Fruit fly (Drosophila melanogaster) whole organism, embryonic: ENCODE measurements around the gene scpr-A.

Source experiments
- CG17361 ChIP-seq: fragments of 200-800 bp; sonication (Bioruptor generic); IDR thresholded peaks from 3 replicates; pipeline ENCODE4 v1.3.6; 2022; ENCODE audit warnings: missing biosample characterization, missing genetic modification characterization
- CG18619 ChIP-seq: fragments of 200-800 bp; sonication (Bioruptor generic); optimal IDR thresholded peaks from 3 replicates; lab custom pipeline; 2017; ENCODE audit warnings: missing biosample characterization, mild to moderate bottlenecking, missing genetic modification characterization
- CG34376 ChIP-seq: fragments of 200-800 bp; sonication (Bioruptor generic); optimal IDR thresholded peaks from 2 replicates; lab custom pipeline; 2018; ENCODE audit warnings: missing biosample characterization, mild to moderate bottlenecking, missing genetic modification characterization
- CG3838 ChIP-seq: fragments of 200-800 bp; sonication (Bioruptor generic); optimal IDR thresholded peaks from 3 replicates; lab custom pipeline; 2016; ENCODE audit warnings: missing biosample characterization, missing genetic modification characterization
- NK7.1 ChIP-seq: fragments of 200-800 bp; sonication (Bioruptor generic); optimal IDR thresholded peaks from 3 replicates; lab custom pipeline; 2016; ENCODE audit warnings: missing biosample characterization, missing genetic modification characterization
- kah ChIP-seq: fragments of 200-800 bp; sonication (Bioruptor generic); optimal IDR thresholded peaks from 2 replicates; lab custom pipeline; 2018; ENCODE audit warnings: missing biosample characterization, mild to moderate bottlenecking, missing genetic modification characterization
- psq ChIP-seq: fragments of 200-800 bp; sonication (Bioruptor generic); optimal IDR thresholded peaks from 2 replicates; lab custom pipeline; 2017; ENCODE audit warnings: missing biosample characterization, missing genetic modification characterization

- no peak for TF ChIP-seq CG34376 (GFP tag; lab: Kevin White, UChicago)
- TF ChIP-seq CG17361 (GFP tag; lab: Robert Waterston, UW): no peak
- TF ChIP-seq CG3838 (GFP tag; lab: Kevin White, UChicago): no peak
- no peak for TF ChIP-seq NK7.1 (GFP tag; lab: Kevin White, UChicago)
- no peak for TF ChIP-seq CG18619 (GFP tag; lab: Kevin White, UChicago)
- no peak for TF ChIP-seq kah (GFP tag; lab: Kevin White, UChicago)
- TF ChIP-seq psq (GFP tag; lab: Kevin White, UChicago): no peak
These were observed 20.1 kb downstream of the scpr-A start for dm6 chr3R:11260966-11261530.
